Worm (Caenorhabditis elegans) whole organism, L1 larva: ENCODE measurements around the gene mtcu-2.
A peak's percentile ranks its signal among the peaks of the same experiment; 100 is the strongest.

Experiments
- C04F5.9 ChIP-seq: sonication (generic microtip); optimal IDR thresholded peaks from 2 replicates; lab custom pipeline; 2016; ENCODE audit warnings: missing genetic modification characterization, missing compliant biosample characterization
- C16A3.4 ChIP-seq: fragments of 150-350 bp; optimal IDR thresholded peaks from 2 replicates; lab custom pipeline; 2014; ENCODE audit warnings: missing biosample characterization, missing genetic modification characterization
- C34B4.2 ChIP-seq: sonication (generic microtip); optimal IDR thresholded peaks from 2 replicates; lab custom pipeline; 2017; ENCODE audit warnings: mild to moderate bottlenecking, missing genetic modification characterization, missing compliant biosample characterization
- F16B12.6 ChIP-seq: fragments of 150-350 bp; optimal IDR thresholded peaks from 2 replicates; lab custom pipeline; 2014; ENCODE audit warnings: missing biosample characterization, missing genetic modification characterization
- Y116A8C.19 ChIP-seq: sonication (generic microtip); optimal IDR thresholded peaks from 2 replicates; lab custom pipeline; 2016; ENCODE audit warnings: missing compliant biosample characterization, missing genetic modification characterization, borderline replicate concordance
- blmp-1 ChIP-seq: fragments of 150-350 bp; optimal IDR thresholded peaks from 2 replicates; lab custom pipeline; 2014; ENCODE audit warnings: missing biosample characterization, missing genetic modification characterization
- ceh-8 ChIP-seq: fragments of 200-800 bp; sonication (Bioruptor generic); optimal IDR thresholded peaks from 2 replicates; lab custom pipeline; 2018; ENCODE audit warnings: mild to moderate bottlenecking, missing genetic modification characterization, moderate library complexity, missing compliant biosample characterization
- ceh-82 ChIP-seq, 3 experiments: fragments of 150-350 bp in 1 of 3; sonication (generic microtip) in 2 of 3; optimal IDR thresholded peaks; 2 replicates each; lab custom pipeline; 2014 to 2017; ENCODE audit warnings: missing biosample characterization in 3 of 3, missing genetic modification characterization in 3 of 3
- dpl-1 ChIP-seq, 3 experiments: fragments of 150-350 bp in 2 of 3; sonication (generic microtip) in 1 of 3; optimal IDR thresholded peaks; 2 replicates each; lab custom pipeline; 2014 to 2017; ENCODE audit warnings: missing biosample characterization in 3 of 3, missing genetic modification characterization in 3 of 3, missing genetic modification reagents in 3 of 3
- efl-3 ChIP-seq: fragments of 200-800 bp; sonication (Bioruptor generic); optimal IDR thresholded peaks from 2 replicates; lab custom pipeline; 2018; ENCODE audit warnings: mild to moderate bottlenecking, missing genetic modification characterization, missing compliant biosample characterization
- egl-13 ChIP-seq: sonication (generic microtip); optimal IDR thresholded peaks from 2 replicates; lab custom pipeline; 2016; ENCODE audit warnings: missing genotype, missing genetic modification reagents, missing genetic modification characterization, missing compliant biosample characterization
- elt-2 ChIP-seq: sonication (generic microtip); optimal IDR thresholded peaks from 2 replicates; lab custom pipeline; 2016; ENCODE audit warnings: missing genetic modification characterization, mild to moderate bottlenecking, inconsistent platforms, missing compliant biosample characterization, missing genetic modification reagents
- ets-5 ChIP-seq: fragments of 200-800 bp; sonication (Bioruptor generic); IDR thresholded peaks from 2 replicates; pipeline ENCODE4 v1.3.6; 2022; ENCODE audit warnings: missing genetic modification characterization, missing compliant biosample characterization
- fkh-10 ChIP-seq: sonication (generic microtip); optimal IDR thresholded peaks from 2 replicates; lab custom pipeline; 2017; ENCODE audit warnings: missing biosample characterization, missing genetic modification reagents, missing genetic modification characterization
- fkh-4 ChIP-seq: sonication (generic microtip); optimal IDR thresholded peaks from 2 replicates; lab custom pipeline; 2016; ENCODE audit warnings: missing compliant biosample characterization, missing genetic modification characterization, borderline replicate concordance
- fos-1 ChIP-seq: fragments of 150-350 bp; optimal IDR thresholded peaks from 2 replicates; lab custom pipeline; 2014; ENCODE audit warnings: missing biosample characterization, missing genetic modification characterization
- hpl-2 ChIP-seq: fragments of 150-350 bp; optimal IDR thresholded peaks from 2 replicates; lab custom pipeline; 2014; ENCODE audit warnings: missing biosample characterization, missing genetic modification reagents, missing genetic modification characterization
- irx-1 ChIP-seq: sonication (generic microtip); optimal IDR thresholded peaks from 2 replicates; lab custom pipeline; 2016; ENCODE audit warnings: missing genetic modification characterization, missing compliant biosample characterization
- isw-1 ChIP-seq: fragments of 200-800 bp; sonication (Bioruptor generic); IDR thresholded peaks from 2 replicates; pipeline ENCODE4 v1.3.6; 2022; ENCODE audit warnings: missing genetic modification characterization, missing compliant biosample characterization
- lin-14 ChIP-seq: fragments of 200-800 bp; sonication (Bioruptor generic); optimal IDR thresholded peaks from 2 replicates; lab custom pipeline; 2018; ENCODE audit warnings: mild to moderate bottlenecking, missing genetic modification characterization, moderate library complexity, missing compliant biosample characterization
- lin-35 ChIP-seq, 2 experiments: fragments of 150-350 bp; optimal IDR thresholded peaks; 2 replicates each; lab custom pipeline; 2014; ENCODE audit warnings: missing biosample characterization in 2 of 2, missing genetic modification characterization in 2 of 2, missing genetic modification reagents in 2 of 2
- lir-3 ChIP-seq: sonication (generic microtip); optimal IDR thresholded peaks from 2 replicates; lab custom pipeline; 2016; ENCODE audit warnings: mild to moderate bottlenecking, missing genetic modification characterization, moderate library complexity, missing compliant biosample characterization; ENCODE audit not compliant: poor library complexity
- lsy-2 ChIP-seq, 2 experiments: fragments of 150-350 bp; optimal IDR thresholded peaks; 2 replicates each; lab custom pipeline; 2014; ENCODE audit warnings: missing biosample characterization in 2 of 2, missing genetic modification characterization in 2 of 2
- mab-9 ChIP-seq: fragments of 200-800 bp; sonication (Bioruptor generic); IDR thresholded peaks from 2 replicates; pipeline ENCODE4 v1.3.6; 2022; ENCODE audit warnings: missing genetic modification reagents, missing genetic modification characterization, missing compliant biosample characterization
- mef-2 ChIP-seq: fragments of 150-350 bp; optimal IDR thresholded peaks from 2 replicates; lab custom pipeline; 2014; ENCODE audit warnings: missing biosample characterization, missing genetic modification characterization
- mep-1 ChIP-seq: fragments of 150-350 bp; optimal IDR thresholded peaks from 2 replicates; lab custom pipeline; 2014; ENCODE audit warnings: missing biosample characterization, missing genetic modification characterization
- nhr-11 ChIP-seq: fragments of 150-350 bp; optimal IDR thresholded peaks from 2 replicates; lab custom pipeline; 2014; ENCODE audit warnings: missing biosample characterization, missing genetic modification characterization
- nhr-19 ChIP-seq: fragments of 200-800 bp; sonication (Bioruptor generic); conservative IDR thresholded peaks from 2 replicates; pipeline ENCODE4 v1.3.6; 2022; ENCODE audit warnings: missing genetic modification characterization, missing compliant biosample characterization
- nhr-20 ChIP-seq: sonication (generic microtip); optimal IDR thresholded peaks from 2 replicates; lab custom pipeline; 2016; ENCODE audit warnings: mild to moderate bottlenecking, missing genetic modification characterization, missing compliant biosample characterization
- nhr-28 ChIP-seq: fragments of 150-350 bp; optimal IDR thresholded peaks from 2 replicates; lab custom pipeline; 2014; ENCODE audit warnings: missing biosample characterization, missing genetic modification characterization
- nhr-71 ChIP-seq: sonication (generic microtip); optimal IDR thresholded peaks from 2 replicates; lab custom pipeline; 2016; ENCODE audit warnings: mild to moderate bottlenecking, missing genetic modification characterization, moderate library complexity, missing compliant biosample characterization
- nhr-76 ChIP-seq: sonication (generic microtip); optimal IDR thresholded peaks from 2 replicates; lab custom pipeline; 2017; ENCODE audit warnings: missing biosample characterization, missing genetic modification characterization
- nhr-77 ChIP-seq: fragments of 150-350 bp; optimal IDR thresholded peaks from 2 replicates; lab custom pipeline; 2014; ENCODE audit warnings: missing biosample characterization, missing genetic modification characterization
- nhr-84 ChIP-seq: sonication (generic microtip); optimal IDR thresholded peaks from 2 replicates; lab custom pipeline; 2017; ENCODE audit warnings: missing biosample characterization, missing genetic modification characterization
- nhr-85 ChIP-seq: sonication (generic microtip); peaks from one replicate; lab custom pipeline; 2016; ENCODE audit warnings: missing genetic modification characterization, inconsistent platforms, missing compliant biosample characterization
- pag-3 ChIP-seq: sonication (generic microtip); optimal IDR thresholded peaks from 2 replicates; lab custom pipeline; 2017; ENCODE audit warnings: missing genetic modification characterization, mild to moderate bottlenecking, missing compliant biosample characterization, antibody characterized with exemption, borderline replicate concordance; ENCODE audit not compliant: insufficient read depth
- pax-3 ChIP-seq: fragments of 200-800 bp; sonication (Bioruptor generic); optimal IDR thresholded peaks from 2 replicates; lab custom pipeline; 2018; ENCODE audit warnings: mild to moderate bottlenecking, missing genetic modification characterization, moderate library complexity, missing compliant biosample characterization
- pqm-1 ChIP-seq: sonication (generic microtip); optimal IDR thresholded peaks from 3 replicates; lab custom pipeline; 2017; ENCODE audit warnings: missing biosample characterization, missing genetic modification characterization
- skn-1 ChIP-seq: fragments of 150-350 bp; optimal IDR thresholded peaks from 2 replicates; lab custom pipeline; 2014; ENCODE audit warnings: missing biosample characterization, missing genetic modification characterization
- snu-23 ChIP-seq: sonication (generic microtip); optimal IDR thresholded peaks from 2 replicates; lab custom pipeline; 2016; ENCODE audit warnings: missing genetic modification characterization, missing compliant biosample characterization
- sox-4 ChIP-seq: sonication (generic microtip); optimal IDR thresholded peaks from 2 replicates; lab custom pipeline; 2016; ENCODE audit warnings: missing genetic modification characterization, missing compliant biosample characterization
- sptf-1 ChIP-seq: fragments of 150-350 bp; optimal IDR thresholded peaks from 2 replicates; lab custom pipeline; 2014; ENCODE audit warnings: missing biosample characterization, missing genetic modification characterization
- sup-37 ChIP-seq: fragments of 200-800 bp; sonication (Bioruptor generic); optimal IDR thresholded peaks from 2 replicates; lab custom pipeline; 2018; ENCODE audit warnings: mild to moderate bottlenecking, missing genetic modification characterization, missing compliant biosample characterization
- tlp-1 ChIP-seq: fragments of 150-350 bp; optimal IDR thresholded peaks from 2 replicates; lab custom pipeline; 2014; ENCODE audit warnings: missing biosample characterization, missing genetic modification characterization
- vab-15 ChIP-seq: sonication (generic microtip); optimal IDR thresholded peaks from 2 replicates; lab custom pipeline; 2017; ENCODE audit warnings: missing genotype, mild to moderate bottlenecking, missing genetic modification characterization, missing compliant biosample characterization
- xbp-1 ChIP-seq: sonication (generic microtip); optimal IDR thresholded peaks from 2 replicates; lab custom pipeline; 2016; ENCODE audit warnings: missing genetic modification characterization, missing compliant biosample characterization
- ztf-11 ChIP-seq, 2 experiments: sonication (generic microtip); optimal IDR thresholded peaks; 2 replicates each; lab custom pipeline; 2016 to 2017; ENCODE audit warnings: missing genetic modification characterization in 2 of 2, missing biosample characterization in 1 of 2, missing compliant biosample characterization in 1 of 2

The mtcu-2 gene

DNA sequence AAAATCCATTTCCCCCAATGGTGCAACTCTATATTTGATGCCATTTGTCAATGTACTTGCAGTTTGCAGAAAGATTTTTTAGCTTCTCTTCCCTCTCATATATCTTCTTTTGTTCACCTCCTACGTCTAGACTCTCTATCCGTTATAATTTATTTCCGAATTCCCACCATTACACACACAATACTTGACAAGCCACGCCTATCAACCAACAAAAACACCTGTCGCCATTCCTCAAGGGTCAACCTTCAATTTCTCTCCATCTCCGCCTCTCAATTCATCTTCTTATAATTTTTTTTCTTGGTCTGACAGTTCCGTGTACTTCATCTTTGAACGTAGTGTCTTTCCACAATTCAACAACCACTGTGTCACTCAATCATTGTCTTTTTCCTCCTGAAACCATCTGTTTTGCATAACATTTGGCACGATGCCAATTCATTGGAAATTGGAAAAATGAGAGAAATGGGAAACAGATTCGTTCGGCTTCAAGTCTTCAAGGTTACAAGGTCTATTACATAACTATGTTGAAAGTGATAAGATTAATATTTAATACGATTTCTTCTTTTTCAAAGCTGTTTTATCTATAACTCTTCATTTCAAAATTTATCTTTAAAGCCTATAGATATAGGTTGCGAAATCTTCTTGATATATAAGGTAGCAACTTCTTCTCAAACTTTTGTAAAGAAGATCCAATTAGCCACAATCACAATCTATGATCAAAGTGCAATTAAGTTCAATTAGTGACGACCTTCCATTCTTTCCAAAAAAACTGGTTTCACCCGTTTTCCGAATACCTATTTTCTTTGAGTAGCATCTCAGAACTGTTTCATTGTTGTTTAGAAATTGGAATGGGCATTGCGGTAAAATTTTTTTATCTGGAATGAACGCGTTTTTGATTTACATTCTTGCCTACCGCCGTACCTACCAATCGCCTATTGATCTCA lies 46.1 kb downstream of the mtcu-2 start (continued):
- no peak for TF ChIP-seq sox-4 (tag; lab: Kevin White, UChicago)
- TF ChIP-seq nhr-85 (tag; lab: Kevin White, UChicago): peak; percentile 82
- TF ChIP-seq C04F5.9 (tag; lab: Kevin White, UChicago): no peak
- TF ChIP-seq lir-3 (tag; lab: Kevin White, UChicago): no peak
- peak in 1 of 2 experiments; percentile 39 for TF ChIP-seq ztf-11 (tag; optimal IDR thresholded peaks at IDR 0.05; lab: Kevin White, UChicago)
- no peak for TF ChIP-seq C34B4.2 (tag; lab: Kevin White, UChicago)
- TF ChIP-seq fkh-10: no peak
- no peak for TF ChIP-seq Y116A8C.19 (tag; lab: Kevin White, UChicago)
- TF ChIP-seq elt-2 (tag; lab: Kevin White, UChicago): no peak
- TF ChIP-seq nhr-19 (GFP tag; lab: Robert Waterston, UW): peak; percentile 27; the same call in 1 of the 2 replicates
- TF ChIP-seq mab-9 (GFP tag; lab: Robert Waterston, UW): no peak
- no peak for TF ChIP-seq nhr-20 (tag; lab: Kevin White, UChicago)
- TF ChIP-seq nhr-84 (tag; lab: Kevin White, UChicago): no peak
- TF ChIP-seq pqm-1 (tag; lab: Kevin White, UChicago): no peak

ce11 chrII:9984866-9985336 lies 48.1 kb downstream of the mtcu-2 start:
- TF ChIP-seq nhr-20 (tag; lab: Kevin White, UChicago) (peak; percentile 70), fkh-4 (tag; lab: Kevin White, UChicago) (no peak), mef-2 (tag; lab: Kevin White, UChicago) (no peak), nhr-71 (peak; percentile 85), sup-37 (GFP tag; lab: Kevin White, UChicago) (no peak), F16B12.6 (tag; lab: Kevin White, UChicago) (no peak), nhr-85 (tag; lab: Kevin White, UChicago) (peak; percentile 75), lsy-2 (tag; optimal IDR thresholded peaks at IDR 0.05; lab: Kevin White, UChicago) (peak; percentile 50 to 74), lin-35 (GFP tag; optimal IDR thresholded peaks at IDR 0.05; lab: Kevin White, UChicago) (peak in 1 of 2 experiments; percentile 61), efl-3 (GFP tag; lab: Kevin White, UChicago) (no peak), xbp-1 (tag; lab: Kevin White, UChicago) (peak; percentile 60), nhr-11 (tag; lab: Kevin White, UChicago) (peak; percentile 85), nhr-28 (no peak), C16A3.4 (tag; lab: Kevin White, UChicago) (peak; percentile 45), tlp-1 (no peak), ceh-82 (tag; optimal IDR thresholded peaks at IDR 0.05; lab: Kevin White, UChicago) (peak in 2 of 3 experiments; percentile 2 to 25), lir-3 (tag; lab: Kevin White, UChicago) (peak; percentile 8), ets-5 (no peak), pag-3 (tag; lab: Kevin White, UChicago) (peak; percentile 37), fos-1 (tag; lab: Kevin White, UChicago) (peak; percentile 33), mep-1 (tag; lab: Kevin White, UChicago) (peak; percentile 55), lin-14 (peak; percentile 97), Y116A8C.19 (tag; lab: Kevin White, UChicago) (no peak), sptf-1 (tag; lab: Kevin White, UChicago) (no peak), vab-15 (tag; lab: Kevin White, UChicago) (no peak), snu-23 (peak; percentile 67), skn-1 (tag; lab: Kevin White, UChicago) (no peak), nhr-76 (no peak), isw-1 (GFP tag; lab: Robert Waterston, UW) (peak; percentile 28; the same call in 1 of the 2 replicates), nhr-77 (peak; percentile 53), ceh-8 (peak; percentile 13), dpl-1 (GFP tag; optimal IDR thresholded peaks at IDR 0.05; lab: Kevin White, UChicago) (peak; percentile 20 to 68 (median 38)), hpl-2 (GFP tag; lab: Kevin White, UChicago) (no peak), pax-3 (no peak), irx-1 (tag; lab: Kevin White, UChicago) (peak; percentile 49), egl-13 (tag; lab: Kevin White, UChicago) (peak; percentile 84), nhr-84 (tag; lab: Kevin White, UChicago) (no peak), blmp-1 (tag; lab: Kevin White, UChicago) (peak; percentile 82), C04F5.9 (tag; lab: Kevin White, UChicago) (no peak), nhr-19 (GFP tag; lab: Robert Waterston, UW) (peak; percentile 56)
